Fruit fly (Drosophila melanogaster): Measurements from ENCODE around the gene hay.

The hay gene

DNA sequence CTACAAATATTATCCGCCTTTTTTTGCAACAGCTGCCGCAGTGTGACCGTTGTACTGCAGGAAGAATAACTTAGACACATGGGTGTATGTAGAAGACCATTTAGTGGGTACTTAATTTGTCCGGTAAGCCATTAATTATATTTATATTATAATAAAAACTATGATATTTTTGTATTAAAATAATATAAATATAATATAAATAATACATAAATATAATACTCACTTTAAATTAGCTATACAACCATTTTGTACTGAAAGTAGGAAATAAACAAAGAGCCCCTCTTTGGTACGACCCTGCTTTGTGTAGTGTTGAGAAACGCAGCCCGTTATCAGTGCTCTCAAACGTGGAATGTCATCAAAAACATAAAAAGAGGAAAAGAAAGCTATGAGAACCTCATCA is 6.9 kb downstream of the hay start, which contains the start of gene Cnep1r2 (continued):
- no peak for TF ChIP-seq CG1603 (tag; optimal IDR thresholded peaks at IDR 0.05)
- TF ChIP-seq org-1 (GFP tag; optimal IDR thresholded peaks at IDR 0.05), result peak; percentile 79
- TF ChIP-seq slbo (GFP tag; IDR thresholded peaks at IDR 0.05), result peak; percentile 98
- TF ChIP-seq otp (GFP tag; IDR thresholded peaks at IDR 0.05), result peak; percentile 88
- peak; percentile 94 for TF ChIP-seq CG4617 (GFP tag; optimal IDR thresholded peaks at IDR 0.05; ENCODE audit: borderline replicate concordance)
- peak; percentile 90 for TF ChIP-seq Asciz (GFP tag; optimal IDR thresholded peaks at IDR 0.05)
- TF ChIP-seq Xbp1 (GFP tag; optimal IDR thresholded peaks at IDR 0.05), result peak; percentile 96
- TF ChIP-seq CG10147 (GFP tag; optimal IDR thresholded peaks at IDR 0.05), result peak; percentile 89
- TF ChIP-seq Gug (GFP tag; IDR thresholded peaks at IDR 0.05), result peak; percentile 96
- peak; percentile 90 for TF ChIP-seq CG2120 (GFP tag; optimal IDR thresholded peaks at IDR 0.05)
- peak; percentile 78 for TF ChIP-seq pum (GFP tag; optimal IDR thresholded peaks at IDR 0.05)
- TF ChIP-seq bab2 (GFP tag; optimal IDR thresholded peaks at IDR 0.05), result peak; percentile 84
- peak; percentile 93 for TF ChIP-seq Dbx (GFP tag; IDR thresholded peaks at IDR 0.05)
- peak; percentile 83 for TF ChIP-seq Nf-YB (GFP tag; optimal IDR thresholded peaks at IDR 0.05)
- TF ChIP-seq CG14441 (GFP tag; IDR thresholded peaks at IDR 0.05), result peak; percentile 94
- TF ChIP-seq lab (GFP tag; optimal IDR thresholded peaks at IDR 0.05), result peak; percentile 96
- peak; percentile 98 for TF ChIP-seq CG33557 (GFP tag; optimal IDR thresholded peaks at IDR 0.05)
- TF ChIP-seq gfzf (GFP tag; optimal IDR thresholded peaks at IDR 0.05), result peak; percentile 47
- TF ChIP-seq CG14050 (GFP tag; IDR thresholded peaks at IDR 0.05), result peak; percentile 91
- TF ChIP-seq CG1233 (GFP tag; optimal IDR thresholded peaks at IDR 0.05), result peak; percentile 96
- peak; percentile 92 for TF ChIP-seq CG4424 (GFP tag; optimal IDR thresholded peaks at IDR 0.05)
- peak; percentile 91 for TF ChIP-seq CG4730 (GFP tag; IDR thresholded peaks at IDR 0.05)
- TF ChIP-seq CG10462 (GFP tag; optimal IDR thresholded peaks at IDR 0.05), result peak; percentile 80
- peak; percentile 77 for TF ChIP-seq peb (GFP tag; IDR thresholded peaks at IDR 0.05)
- TF ChIP-seq Doc2 (GFP tag; IDR thresholded peaks at IDR 0.05), result peak; percentile 62
- TF ChIP-seq Hmx (GFP tag; optimal IDR thresholded peaks at IDR 0.05), result no peak
- peak; percentile 89 for TF ChIP-seq CrebB (tag; optimal IDR thresholded peaks at IDR 0.05)
- peak; percentile 97 for TF ChIP-seq tgo (GFP tag; IDR thresholded peaks at IDR 0.05)
- peak; percentile 96 for TF ChIP-seq Meics (GFP tag; optimal IDR thresholded peaks at IDR 0.05)
- no peak for TF ChIP-seq emc (GFP tag; optimal IDR thresholded peaks at IDR 0.05)
- peak; percentile 97 for TF ChIP-seq unpg (GFP tag; optimal IDR thresholded peaks at IDR 0.05)
- peak; percentile 37 for TF ChIP-seq Dp (GFP tag; optimal IDR thresholded peaks at IDR 0.05)
- peak; percentile 89 for TF ChIP-seq CG17912 (GFP tag; optimal IDR thresholded peaks at IDR 0.05)
- TF ChIP-seq odd (GFP tag; optimal IDR thresholded peaks at IDR 0.05), result peak; percentile 92
- peak; percentile 59 for TF ChIP-seq Side (GFP tag; optimal IDR thresholded peaks at IDR 0.05)
- TF ChIP-seq Eip74EF (GFP tag; optimal IDR thresholded peaks at IDR 0.05), result no peak
- TF ChIP-seq CG8924 (tag; optimal IDR thresholded peaks at IDR 0.05), result peak; percentile 97
- TF ChIP-seq Spps (tag; optimal IDR thresholded peaks at IDR 0.05), result peak; percentile 93
- TF ChIP-seq CG7556 (GFP tag; optimal IDR thresholded peaks at IDR 0.05), result peak; percentile 94
- TF ChIP-seq GATAe (GFP tag; conservative IDR thresholded peaks at IDR 0.05), result peak; percentile 86
- TF ChIP-seq Dref (GFP tag; IDR thresholded peaks at IDR 0.05), result no peak
- no peak for TF ChIP-seq z (GFP tag; IDR thresholded peaks at IDR 0.05)
- peak; percentile 96 for TF ChIP-seq esg (GFP tag; conservative IDR thresholded peaks at IDR 0.05)
- peak; percentile 98 for TF ChIP-seq gsb-n (tag; optimal IDR thresholded peaks at IDR 0.05)
- peak; percentile 47 for TF ChIP-seq Myb (GFP tag; optimal IDR thresholded peaks at IDR 0.05)
- TF ChIP-seq gt (GFP tag; IDR thresholded peaks at IDR 0.05), result peak; percentile 84
- peak; percentile 57 for TF ChIP-seq CG12071 (GFP tag; optimal IDR thresholded peaks at IDR 0.05)
- no peak for TF ChIP-seq HLHmδ (GFP tag; optimal IDR thresholded peaks at IDR 0.05)
- no peak for TF ChIP-seq luna (GFP tag; optimal IDR thresholded peaks at IDR 0.05)
- TF ChIP-seq Kr (GFP tag; optimal IDR thresholded peaks at IDR 0.05), result peak; percentile 36
- peak; percentile 59 for TF ChIP-seq Atf-2 (GFP tag; optimal IDR thresholded peaks at IDR 0.05)
